Fruit fly (Drosophila melanogaster) whole organism, embryonic: ENCODE results near the gene SoxN.
A peak's percentile ranks its signal among the peaks of the same experiment; 100 is the strongest.

ENCODE experiments used
- Ada2b ChIP-seq: fragments of 200-800 bp; sonication (Bioruptor generic); IDR thresholded peaks from 2 replicates; pipeline ENCODE4 v1.3.6; 2022; ENCODE audit warnings: missing biosample characterization, missing genetic modification characterization
- Adf1 ChIP-seq: fragments of 200-800 bp; sonication (Bioruptor generic); IDR thresholded peaks from 2 replicates; pipeline ENCODE4 v1.3.6; 2022; ENCODE audit warnings: missing biosample characterization, missing genetic modification characterization
- Antp ChIP-seq: fragments of 200-800 bp; sonication (Bioruptor generic); optimal IDR thresholded peaks from 3 replicates; lab custom pipeline; 2016; ENCODE audit warnings: missing biosample characterization, missing genetic modification characterization
- Bgb ChIP-seq: fragments of 200-800 bp; sonication (Bioruptor generic); IDR thresholded peaks from 2 replicates; pipeline ENCODE4 v1.3.6; 2022; ENCODE audit warnings: missing biosample characterization, missing genetic modification characterization; ENCODE audit not compliant: partially characterized antibody
- CG10321 ChIP-seq: fragments of 200-800 bp; sonication (Bioruptor generic); IDR thresholded peaks from 2 replicates; pipeline ENCODE4 v1.3.6; 2022; ENCODE audit warnings: missing biosample characterization, missing genetic modification characterization
- CG10431 ChIP-seq: fragments of 200-800 bp; sonication (Bioruptor generic); optimal IDR thresholded peaks from 3 replicates; lab custom pipeline; 2018; ENCODE audit warnings: missing biosample characterization, mild to moderate bottlenecking, missing genetic modification characterization
- CG12744 ChIP-seq: fragments of 200-800 bp; sonication (Bioruptor generic); optimal IDR thresholded peaks from 2 replicates; lab custom pipeline; 2016; ENCODE audit warnings: missing biosample characterization, missing genetic modification characterization
- CG12769 ChIP-seq: fragments of 200-800 bp; sonication (Bioruptor generic); optimal IDR thresholded peaks from 2 replicates; lab custom pipeline; 2019; ENCODE audit warnings: missing biosample characterization, mild to moderate bottlenecking, missing genetic modification characterization, moderate library complexity
- CG13287 ChIP-seq: fragments of 200-800 bp; sonication (Bioruptor generic); IDR thresholded peaks from 2 replicates; pipeline ENCODE4 v1.3.6; 2022; ENCODE audit warnings: missing biosample characterization, missing genetic modification characterization; ENCODE audit not compliant: partially characterized antibody
- CG15073 ChIP-seq: fragments of 200-800 bp; sonication (Bioruptor generic); optimal IDR thresholded peaks from 2 replicates; lab custom pipeline; 2016; ENCODE audit warnings: missing biosample characterization, missing genetic modification characterization
- CG15514 ChIP-seq: fragments of 200-800 bp; sonication (Bioruptor generic); optimal IDR thresholded peaks from 3 replicates; lab custom pipeline; 2017; ENCODE audit warnings: missing biosample characterization, missing genetic modification characterization, mild to moderate bottlenecking, moderate library complexity, missing genetic modification reagents
- CG1603 ChIP-seq: fragments of 200-800 bp; sonication (Bioruptor generic); optimal IDR thresholded peaks from 2 replicates; lab custom pipeline; 2019; ENCODE audit warnings: missing biosample characterization, mild to moderate bottlenecking, missing genetic modification characterization, moderate library complexity
- CG16779 ChIP-seq: fragments of 200-800 bp; sonication (Bioruptor generic); IDR thresholded peaks from 2 replicates; pipeline ENCODE4 v1.3.6; 2022; ENCODE audit warnings: missing biosample characterization, missing genetic modification characterization
- CG18476 ChIP-seq: fragments of 200-800 bp; sonication (Bioruptor generic); optimal IDR thresholded peaks from 2 replicates; lab custom pipeline; 2016; ENCODE audit warnings: missing biosample characterization, mild to moderate bottlenecking, missing genetic modification characterization
- CG2120 ChIP-seq: fragments of 200-800 bp; sonication (Bioruptor generic); optimal IDR thresholded peaks from 3 replicates; lab custom pipeline; 2016; ENCODE audit warnings: missing biosample characterization, missing genetic modification characterization
- CG3838 ChIP-seq: fragments of 200-800 bp; sonication (Bioruptor generic); optimal IDR thresholded peaks from 3 replicates; lab custom pipeline; 2016; ENCODE audit warnings: missing biosample characterization, missing genetic modification characterization
- CG42726 ChIP-seq: fragments of 200-800 bp; sonication (Bioruptor generic); IDR thresholded peaks from 2 replicates; pipeline ENCODE4 v1.3.6; 2022; ENCODE audit warnings: missing biosample characterization, missing genetic modification characterization; ENCODE audit not compliant: partially characterized antibody
- CG6689 ChIP-seq: fragments of 200-800 bp; sonication (Bioruptor generic); IDR thresholded peaks from 2 replicates; pipeline ENCODE4 v1.3.6; 2022; ENCODE audit warnings: missing biosample characterization, missing genetic modification characterization
- CG6854 ChIP-seq: fragments of 200-800 bp; sonication (Bioruptor generic); optimal IDR thresholded peaks from 3 replicates; lab custom pipeline; 2017; ENCODE audit warnings: missing biosample characterization, mild to moderate bottlenecking, missing genetic modification characterization
- CG7987 ChIP-seq: fragments of 200-800 bp; sonication (Bioruptor generic); optimal IDR thresholded peaks from 2 replicates; lab custom pipeline; 2018; ENCODE audit warnings: missing biosample characterization, mild to moderate bottlenecking, missing genetic modification characterization, moderate library complexity
- CG9797 ChIP-seq: fragments of 200-800 bp; sonication (Bioruptor generic); optimal IDR thresholded peaks from 3 replicates; lab custom pipeline; 2018; ENCODE audit warnings: missing biosample characterization, mild to moderate bottlenecking, missing genetic modification characterization
- CrebB ChIP-seq: fragments of 200-800 bp; sonication (Bioruptor generic); optimal IDR thresholded peaks from 3 replicates; lab custom pipeline; 2018; ENCODE audit warnings: missing biosample characterization, mild to moderate bottlenecking, missing genetic modification characterization
- E2f2 ChIP-seq: fragments of 200-800 bp; sonication (Bioruptor generic); IDR thresholded peaks from 2 replicates; pipeline ENCODE4 v1.3.6; 2022; ENCODE audit warnings: missing biosample characterization, missing genetic modification characterization
- Hey ChIP-seq: fragments of 200-800 bp; sonication (Bioruptor generic); optimal IDR thresholded peaks from 3 replicates; lab custom pipeline; 2018; ENCODE audit warnings: missing biosample characterization, mild to moderate bottlenecking, missing genetic modification characterization
- Mrtf ChIP-seq: fragments of 200-800 bp; sonication (Bioruptor generic); IDR thresholded peaks from 3 replicates; pipeline ENCODE4 v1.3.6; 2022; ENCODE audit warnings: missing biosample characterization, missing genetic modification characterization
- Oaz ChIP-seq: fragments of 200-800 bp; sonication (Bioruptor generic); IDR thresholded peaks from 2 replicates; pipeline ENCODE4 v1.3.6; 2022; ENCODE audit warnings: missing biosample characterization, missing genetic modification characterization
- Sox100B ChIP-seq: fragments of 200-800 bp; sonication (Bioruptor generic); optimal IDR thresholded peaks from 3 replicates; lab custom pipeline; 2018; ENCODE audit warnings: missing biosample characterization, mild to moderate bottlenecking, missing genetic modification characterization
- Sox102F ChIP-seq: fragments of 200-800 bp; sonication (Bioruptor generic); optimal IDR thresholded peaks from 2 replicates; lab custom pipeline; 2018; ENCODE audit warnings: missing biosample characterization, mild to moderate bottlenecking, missing genetic modification characterization, moderate library complexity
- Xbp1 ChIP-seq: fragments of 200-800 bp; sonication (Bioruptor generic); optimal IDR thresholded peaks from 3 replicates; lab custom pipeline; 2016; ENCODE audit warnings: missing biosample characterization, mild to moderate bottlenecking, missing genetic modification characterization
- Xrp1 ChIP-seq: fragments of 200-800 bp; sonication (Bioruptor generic); IDR thresholded peaks from 2 replicates; pipeline ENCODE4 v1.3.6; 2022; ENCODE audit warnings: missing biosample characterization, missing genetic modification characterization
- ara ChIP-seq: fragments of 200-800 bp; sonication (Bioruptor generic); IDR thresholded peaks from 2 replicates; pipeline ENCODE4 v1.3.6; 2022; ENCODE audit warnings: missing biosample characterization, missing genetic modification characterization
- ato ChIP-seq: fragments of 200-800 bp; sonication (Bioruptor generic); IDR thresholded peaks from 2 replicates; pipeline ENCODE4 v1.3.6; 2022; ENCODE audit warnings: missing biosample characterization, missing genetic modification characterization; ENCODE audit not compliant: partially characterized antibody
- chif ChIP-seq, 2 experiments: fragments of 200-800 bp; sonication (Bioruptor generic); optimal IDR thresholded peaks; 3 replicates each; lab custom pipeline; 2016; ENCODE audit warnings: missing biosample characterization in 2 of 2, missing genetic modification characterization in 2 of 2
- ci ChIP-seq: fragments of 200-800 bp; sonication (Bioruptor generic); IDR thresholded peaks from 3 replicates; pipeline ENCODE4 v1.3.6; 2022; ENCODE audit warnings: missing biosample characterization, missing genetic modification characterization
- crc ChIP-seq: fragments of 200-800 bp; sonication (Bioruptor generic); optimal IDR thresholded peaks from 2 replicates; lab custom pipeline; 2016; ENCODE audit warnings: missing biosample characterization, missing genetic modification characterization
- dimm ChIP-seq: fragments of 200-800 bp; sonication (Bioruptor generic); IDR thresholded peaks from 2 replicates; pipeline ENCODE4 v1.3.6; 2022; ENCODE audit warnings: missing biosample characterization, missing genetic modification characterization
- eyg ChIP-seq: fragments of 200-800 bp; sonication (Bioruptor generic); optimal IDR thresholded peaks from 3 replicates; lab custom pipeline; 2016; ENCODE audit warnings: missing biosample characterization, missing genetic modification characterization
- fd64A ChIP-seq: fragments of 200-800 bp; sonication (Bioruptor generic); optimal IDR thresholded peaks from 3 replicates; lab custom pipeline; 2018; ENCODE audit warnings: missing biosample characterization, mild to moderate bottlenecking, missing genetic modification characterization
- fu2 ChIP-seq: fragments of 200-800 bp; sonication (Bioruptor generic); optimal IDR thresholded peaks from 2 replicates; lab custom pipeline; 2016; ENCODE audit warnings: missing biosample characterization, missing genetic modification characterization
- grau ChIP-seq: fragments of 200-800 bp; optimal IDR thresholded peaks from 3 replicates; lab custom pipeline; 2019; ENCODE audit warnings: missing biosample characterization, mild to moderate bottlenecking, missing genetic modification characterization, moderate library complexity
- grn ChIP-seq: fragments of 200-800 bp; sonication (Bioruptor generic); optimal IDR thresholded peaks from 3 replicates; lab custom pipeline; 2017; ENCODE audit warnings: missing biosample characterization, missing genetic modification characterization
- ham ChIP-seq: fragments of 200-800 bp; sonication (Bioruptor generic); IDR thresholded peaks from 2 replicates; pipeline ENCODE4 v1.3.6; 2022; ENCODE audit warnings: missing biosample characterization, missing genetic modification characterization
- hkb ChIP-seq, 2 experiments: fragments of 200-800 bp in 1 of 2; fragments of >200 bp in 1 of 2; sonication (Bioruptor generic) in 1 of 2; IDR thresholded peaks in 1 of 2; optimal IDR thresholded peaks in 1 of 2; 2 replicates each; pipeline versions ENCODE4 v1.3.6 to Lab custom; 2017 to 2022; ENCODE audit warnings: missing biosample characterization in 1 of 2, missing genetic modification characterization in 1 of 2
- insv ChIP-seq, 2 experiments: fragments of 200-800 bp; sonication (Bioruptor generic); optimal IDR thresholded peaks; 3 replicates each; lab custom pipeline; 2016 to 2018; ENCODE audit warnings: missing biosample characterization in 2 of 2, missing genetic modification characterization in 2 of 2
- org-1 ChIP-seq: fragments of 200-800 bp; sonication (Bioruptor generic); optimal IDR thresholded peaks from 2 replicates; lab custom pipeline; 2017; ENCODE audit warnings: missing biosample characterization, missing genetic modification characterization
- peb ChIP-seq: fragments of 200-800 bp; sonication (Bioruptor generic); IDR thresholded peaks from 2 replicates; pipeline ENCODE4 v1.3.6; 2022; ENCODE audit warnings: missing biosample characterization, missing genetic modification characterization
- salm ChIP-seq: fragments of 200-800 bp; sonication (Bioruptor generic); optimal IDR thresholded peaks from 2 replicates; lab custom pipeline; 2018; ENCODE audit warnings: missing biosample characterization, mild to moderate bottlenecking, missing genetic modification characterization
- sc ChIP-seq, 3 experiments: fragments of >200 bp in 2 of 3; fragments of 200-800 bp in 1 of 3; sonication (Bioruptor generic) in 1 of 3; optimal IDR thresholded peaks; 2 replicates in 2 of 3; 3 replicates in 1 of 3; lab custom pipeline; 2017; ENCODE audit warnings: mild to moderate bottlenecking in 1 of 3, missing biosample characterization in 1 of 3, missing genetic modification characterization in 1 of 3, missing genetic modification reagents in 1 of 3
- sqz ChIP-seq: fragments of 200-800 bp; sonication (Bioruptor generic); optimal IDR thresholded peaks from 3 replicates; lab custom pipeline; 2018; ENCODE audit warnings: missing biosample characterization, mild to moderate bottlenecking, missing genetic modification characterization

SoxN gene

DNA sequence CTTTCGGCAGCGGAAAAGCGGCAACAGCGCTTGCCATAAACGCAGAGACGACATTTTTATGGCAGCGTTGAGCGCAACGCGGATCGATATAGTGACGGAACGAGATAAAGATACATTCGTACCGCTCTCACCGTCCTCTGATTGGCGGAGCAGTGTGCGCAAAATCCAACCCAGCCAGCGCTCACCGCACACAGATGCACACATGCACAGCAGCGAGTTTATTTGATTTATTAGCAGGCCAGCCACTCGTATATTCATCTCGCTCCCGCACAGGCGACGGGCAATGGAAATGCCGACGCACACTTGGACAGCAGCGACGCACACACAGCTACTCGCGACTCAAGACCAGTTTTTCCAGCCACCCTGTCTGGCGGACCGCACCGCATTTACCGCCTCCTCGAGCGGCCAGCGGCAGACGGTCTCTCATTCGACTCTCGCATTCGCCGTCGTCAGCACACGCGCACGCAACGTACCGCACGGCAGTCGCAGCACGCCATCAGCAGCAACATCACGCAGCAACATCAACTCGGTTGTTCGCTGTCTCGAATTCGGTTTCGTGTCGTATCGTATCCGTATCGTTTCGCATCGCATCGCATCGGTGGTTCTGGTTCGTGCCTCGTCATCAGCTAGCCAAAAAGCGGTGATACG is at the start of gene SoxN (continued):
- TF ChIP-seq Hey (peak; percentile 67), Adf1 (GFP tag; lab: Robert Waterston, UW) (peak; percentile 92), CG42726 (GFP tag; lab: Robert Waterston, UW) (no peak), Xbp1 (GFP tag; lab: Kevin White, UChicago) (no peak), ara (GFP tag; lab: Robert Waterston, UW) (no peak), Bgb (GFP tag; lab: Robert Waterston, UW) (peak; percentile 42; the same call in 1 of the 2 replicates), grau (tag; lab: Kevin White, UChicago) (no peak), E2f2 (GFP tag; lab: Robert Waterston, UW) (peak; percentile 28), org-1 (GFP tag; lab: Kevin White, UChicago) (no peak), peb (GFP tag; lab: Robert Waterston, UW) (no peak), crc (no peak), CG12744 (GFP tag; lab: Kevin White, UChicago) (no peak), chif (GFP tag; optimal IDR thresholded peaks at IDR 0.05; lab: Kevin White, UChicago) (peak in 1 of 2 experiments; percentile 14), CrebB (tag; lab: Kevin White, UChicago) (peak; percentile 52), CG16779 (peak; percentile 45; the same call in 1 of the 2 replicates), grn (no peak), CG1603 (tag; lab: Kevin White, UChicago) (peak; percentile 27), ham (GFP tag; lab: Robert Waterston, UW) (no peak), CG15514 (GFP tag; lab: Kevin White, UChicago) (no peak), ci (GFP tag; lab: Robert Waterston, UW) (no peak; the same call in 2 of the 3 replicates), CG10431 (GFP tag; lab: Kevin White, UChicago) (no peak), salm (no peak), CG6689 (peak; percentile 31; the same call in 1 of the 2 replicates), fd64A (no peak), CG7987 (GFP tag; lab: Kevin White, UChicago) (no peak), Mrtf (no peak), CG3838 (peak; percentile 42), Antp (GFP tag; lab: Kevin White, UChicago) (peak; percentile 37), CG10321 (peak; percentile 98), CG9797 (GFP tag; lab: Kevin White, UChicago) (no peak), sqz (GFP tag; lab: Kevin White, UChicago) (no peak), hkb (optimal IDR thresholded peaks at IDR 0.05; lab: Kevin White, UChicago) (no peak), hkb (GFP tag; IDR thresholded peaks at IDR 0.05; lab: Robert Waterston, UW) (no peak; the same call in 1 of the 2 replicates), Sox102F (GFP tag; lab: Kevin White, UChicago) (no peak), CG6854 (GFP tag; lab: Kevin White, UChicago) (no peak), Ada2b (GFP tag; lab: Robert Waterston, UW) (no peak), sc (optimal IDR thresholded peaks at IDR 0.05; lab: Kevin White, UChicago) (no peak), sc (GFP tag; optimal IDR thresholded peaks at IDR 0.05; lab: Kevin White, UChicago) (no peak), eyg (no peak), Sox100B (GFP tag; lab: Kevin White, UChicago) (no peak), insv (GFP tag; optimal IDR thresholded peaks at IDR 0.05; lab: Kevin White, UChicago) (no peak), CG2120 (GFP tag; lab: Kevin White, UChicago) (no peak), CG15073 (GFP tag; lab: Kevin White, UChicago) (no peak), fu2 (no peak), CG12769 (tag; lab: Kevin White, UChicago) (peak; percentile 16), CG13287 (GFP tag; lab: Robert Waterston, UW) (peak; percentile 65), dimm (GFP tag; lab: Robert Waterston, UW) (no peak), ato (GFP tag; lab: Robert Waterston, UW) (0 out of 2 replicates have a peak, but pooled peaks have one; percentile 14), Oaz (GFP tag; lab: Robert Waterston, UW) (no peak), CG18476 (no peak), Xrp1 (GFP tag; lab: Robert Waterston, UW) (peak; percentile 3; the same call in 1 of the 2 replicates)
